Worm (Caenorhabditis elegans): ENCODE data around the gene C23G10.1.
A peak's percentile ranks its signal among the peaks of the same experiment; 100 is the strongest.

The C23G10.1 gene

ce11 chrIII:6221403-6221802, 12.3 kb downstream of the C23G10.1 start:
- no peak for TF ChIP-seq zfp-3 (GFP tag; conservative IDR thresholded peaks at IDR 0.05)
- TF ChIP-seq ceh-44 (GFP tag; IDR thresholded peaks at IDR 0.05), result no peak
- TF ChIP-seq ceh-62 (tag; optimal IDR thresholded peaks at IDR 0.05), result no peak
- TF ChIP-seq php-3 (GFP tag; IDR thresholded peaks at IDR 0.05), result no peak
- no peak for TF ChIP-seq ZK546.5 (tag; optimal IDR thresholded peaks at IDR 0.05)
- TF ChIP-seq aha-1 (tag), result peak; percentile 56
- no peak for TF ChIP-seq unc-62 (GFP tag; optimal IDR thresholded peaks at IDR 0.05 in 1 of 2)
- no peak for TF ChIP-seq unc-62 (tag; optimal IDR thresholded peaks at IDR 0.05)
- TF ChIP-seq mdt-29 (GFP tag; IDR thresholded peaks at IDR 0.05), result no peak

- TF ChIP-seq unc-62 (GFP tag; optimal IDR thresholded peaks at IDR 0.05 in 1 of 2) (peak in 1 of 2 experiments; percentile 47), unc-62 (tag; optimal IDR thresholded peaks at IDR 0.05) (no peak), duxl-1 (tag; optimal IDR thresholded peaks at IDR 0.05; ENCODE audit: poor library complexity) (no peak), ZK546.5 (tag; optimal IDR thresholded peaks at IDR 0.05) (no peak), lin-39 (tag; optimal IDR thresholded peaks at IDR 0.05) (no peak), zag-1 (tag; optimal IDR thresholded peaks at IDR 0.05) (no peak), unc-130 (GFP tag; optimal IDR thresholded peaks at IDR 0.05) (no peak)
These were observed 21.8 kb downstream of the C23G10.1 start, which contains the start of gene esyt-2 for ce11 chrIII:6230870-6231269. esyt-2 (minus strand) TSS chrIII:6230970.

ce11 chrIII:6231880-6232279, 22.8 kb downstream of the C23G10.1 start:
- no peak for TF ChIP-seq ztf-11 (tag; optimal IDR thresholded peaks at IDR 0.05)
- no peak for TF ChIP-seq madf-5 (GFP tag; IDR thresholded peaks at IDR 0.05)
- TF ChIP-seq lir-3 (tag; optimal IDR thresholded peaks at IDR 0.05), result no peak
- TF ChIP-seq gei-8 (GFP tag; optimal IDR thresholded peaks at IDR 0.05), result no peak
- TF ChIP-seq egl-27 (tag; optimal IDR thresholded peaks at IDR 0.05), result no peak
- no peak for TF ChIP-seq zfp-2 (tag; optimal IDR thresholded peaks at IDR 0.05)
- no peak for TF ChIP-seq mep-1 (tag; optimal IDR thresholded peaks at IDR 0.05)
- TF ChIP-seq arid-1 (GFP tag; conservative IDR thresholded peaks at IDR 0.05), result no peak
- no peak for TF ChIP-seq hlh-30 (tag; optimal IDR thresholded peaks at IDR 0.05; ENCODE audit: insufficient read depth)
- TF ChIP-seq F10B5.3 (tag; optimal IDR thresholded peaks at IDR 0.05), result no peak
- TF ChIP-seq zip-2 (tag; optimal IDR thresholded peaks at IDR 0.05), result no peak
- TF ChIP-seq daf-16 (GFP tag; optimal IDR thresholded peaks at IDR 0.05), result no peak
- TF ChIP-seq daf-16 (tag; optimal IDR thresholded peaks at IDR 0.05), result peak; percentile 80
- peak; percentile 77 for TF ChIP-seq dve-1 (tag; optimal IDR thresholded peaks at IDR 0.05; ENCODE audit: insufficient read depth)
- TF ChIP-seq Y75B8A.6 (GFP tag; IDR thresholded peaks at IDR 0.05), result no peak
- TF ChIP-seq lin-1 (GFP tag; IDR thresholded peaks at IDR 0.05), result no peak
- TF ChIP-seq mxl-2 (GFP tag; conservative IDR thresholded peaks at IDR 0.05), result no peak
- no peak for TF ChIP-seq nhr-102 (tag; optimal IDR thresholded peaks at IDR 0.05)
- TF ChIP-seq dmd-8 (GFP tag; IDR thresholded peaks at IDR 0.05), result no peak
- TF ChIP-seq jun-1 (tag; optimal IDR thresholded peaks at IDR 0.05), result no peak
- TF ChIP-seq egl-43 (GFP tag; IDR thresholded peaks at IDR 0.05), result no peak
- no peak for TF ChIP-seq unc-62 (GFP tag; optimal IDR thresholded peaks at IDR 0.05 in 1 of 2)
- no peak for TF ChIP-seq unc-62 (tag; optimal IDR thresholded peaks at IDR 0.05)
- no peak for TF ChIP-seq hmg-1.1 (GFP tag; IDR thresholded peaks at IDR 0.05)
- no peak for TF ChIP-seq fkh-10 (GFP tag; optimal IDR thresholded peaks at IDR 0.05)
- TF ChIP-seq mxl-3 (GFP tag; optimal IDR thresholded peaks at IDR 0.05), result peak; percentile 51
- TF ChIP-seq nhr-77 (tag; optimal IDR thresholded peaks at IDR 0.05), result peak; percentile 74
- TF ChIP-seq nhr-28 (tag; optimal IDR thresholded peaks at IDR 0.05), result peak; percentile 88
- no peak for TF ChIP-seq zag-1 (tag; optimal IDR thresholded peaks at IDR 0.05)
- peak; percentile 95 for TF ChIP-seq pqm-1 (tag; optimal IDR thresholded peaks at IDR 0.05)
- TF ChIP-seq T20F7.1 (GFP tag; optimal IDR thresholded peaks at IDR 0.05), result no peak
- TF ChIP-seq lsy-2 (tag; optimal IDR thresholded peaks at IDR 0.05), result no peak
- TF ChIP-seq lim-7 (GFP tag; IDR thresholded peaks at IDR 0.05), result no peak
- no peak for TF ChIP-seq pha-4 (GFP tag; IDR thresholded peaks at IDR 0.05)
- TF ChIP-seq pha-4 (tag; optimal IDR thresholded peaks at IDR 0.05), result peak; percentile 39
- no peak for TF ChIP-seq nhr-237 (tag; optimal IDR thresholded peaks at IDR 0.05)
- TF ChIP-seq php-3 (GFP tag; IDR thresholded peaks at IDR 0.05), result peak; percentile 73
- TF ChIP-seq nhr-25 (tag; optimal IDR thresholded peaks at IDR 0.05; ENCODE audit: borderline replicate concordance, insufficient read depth), result no peak
- TF ChIP-seq tra-1 (GFP tag; IDR thresholded peaks at IDR 0.05), result no peak

All from whole organism, L4 larva.